Worm (Caenorhabditis elegans) whole organism, young adult: ENCODE measurements around the gene nspe-6.

ENCODE experiments used
- F57C9.4 ChIP-seq: sonication (generic microtip); optimal IDR thresholded peaks from 2 replicates; lab custom pipeline; 2017; ENCODE audit warnings: mild to moderate bottlenecking, missing genetic modification characterization, missing compliant biosample characterization
- Y67H2A.10 ChIP-seq: fragments of 200-800 bp; sonication (Bioruptor generic); conservative IDR thresholded peaks from 2 replicates; pipeline ENCODE4 v1.3.6; 2022; ENCODE audit warnings: missing genetic modification reagents, missing genetic modification characterization, missing compliant biosample characterization
- ama-1 ChIP-seq, 3 experiments: fragments of 150-350 bp in 1 of 3; sonication (generic microtip) in 2 of 3; optimal IDR thresholded peaks; 2 replicates each; lab custom pipeline; 2014 to 2018; ENCODE audit warnings: missing biosample characterization in 2 of 3, missing genetic modification characterization in 2 of 3, missing genetic modification reagents in 2 of 3
- unc-130 ChIP-seq: sonication (generic microtip); optimal IDR thresholded peaks from 2 replicates; lab custom pipeline; 2016; ENCODE audit warnings: missing genetic modification reagents, missing genetic modification characterization, missing compliant biosample characterization

ce11 chrII:12573541-12573940 lies 42.4 kb downstream of the nspe-6 start, which contains the start of gene Y38E10A.2:
- TF ChIP-seq unc-130 (GFP tag; lab: Kevin White, UChicago), result no peak
- TF ChIP-seq F57C9.4 (tag; lab: Kevin White, UChicago), result no peak
- no peak for TF ChIP-seq Y67H2A.10 (GFP tag; lab: Robert Waterston, UW)
- no peak for TF ChIP-seq ama-1 (optimal IDR thresholded peaks at IDR 0.05; lab: Kevin White, UChicago)
- TF ChIP-seq ama-1 (GFP tag; optimal IDR thresholded peaks at IDR 0.05; lab: Kevin White, UChicago), result no peak
